Fruit fly (Drosophila melanogaster) whole organism, embryonic: ENCODE data around the gene CG13455.

Experiments used
- B-H2 ChIP-seq: fragments of 200-800 bp; sonication (Bioruptor generic); optimal IDR thresholded peaks from 2 replicates; lab custom pipeline; 2018; ENCODE audit warnings: missing biosample characterization, mild to moderate bottlenecking, missing genetic modification characterization
- Blimp-1 ChIP-seq: fragments of 200-800 bp; sonication (Bioruptor generic); optimal IDR thresholded peaks from 3 replicates; lab custom pipeline; 2018; ENCODE audit warnings: missing biosample characterization, missing genetic modification characterization, mild to moderate bottlenecking, moderate library complexity, missing genetic modification reagents
- CG13123 ChIP-seq: fragments of 200-800 bp; sonication (Bioruptor generic); optimal IDR thresholded peaks from 2 replicates; lab custom pipeline; 2016; ENCODE audit warnings: missing biosample characterization, missing genetic modification characterization
- CG14710 ChIP-seq: fragments of 200-800 bp; sonication (Bioruptor generic); optimal IDR thresholded peaks from 3 replicates; lab custom pipeline; 2019; ENCODE audit warnings: missing biosample characterization, mild to moderate bottlenecking, missing genetic modification characterization, moderate library complexity
- CG15073 ChIP-seq: fragments of 200-800 bp; sonication (Bioruptor generic); optimal IDR thresholded peaks from 2 replicates; lab custom pipeline; 2016; ENCODE audit warnings: missing biosample characterization, missing genetic modification characterization
- CG1529 ChIP-seq: fragments of 200-800 bp; sonication (Bioruptor generic); optimal IDR thresholded peaks from 3 replicates; lab custom pipeline; 2018; ENCODE audit warnings: missing biosample characterization, missing genetic modification characterization
- CG17829 ChIP-seq: fragments of 200-800 bp; optimal IDR thresholded peaks from 2 replicates; lab custom pipeline; 2019; ENCODE audit warnings: missing biosample characterization, mild to moderate bottlenecking, missing genetic modification characterization, moderate library complexity
- CG2120 ChIP-seq: fragments of 200-800 bp; sonication (Bioruptor generic); optimal IDR thresholded peaks from 3 replicates; lab custom pipeline; 2016; ENCODE audit warnings: missing biosample characterization, missing genetic modification characterization
- CG2678 ChIP-seq: fragments of 200-800 bp; sonication (Bioruptor generic); optimal IDR thresholded peaks from 3 replicates; lab custom pipeline; 2019; ENCODE audit warnings: missing biosample characterization, mild to moderate bottlenecking, missing genetic modification characterization, moderate library complexity
- CG2712 ChIP-seq: fragments of 200-800 bp; optimal IDR thresholded peaks from 3 replicates; lab custom pipeline; 2019; ENCODE audit warnings: missing biosample characterization, mild to moderate bottlenecking, missing genetic modification characterization, moderate library complexity
- CG30403 ChIP-seq: fragments of 200-800 bp; sonication (Bioruptor generic); optimal IDR thresholded peaks from 3 replicates; lab custom pipeline; 2016; ENCODE audit warnings: missing biosample characterization, missing genetic modification characterization
- CG31441 ChIP-seq: fragments of 200-800 bp; sonication (Bioruptor generic); IDR thresholded peaks from 2 replicates; pipeline ENCODE4 v1.3.6; 2022; ENCODE audit warnings: missing biosample characterization, missing genetic modification characterization
- CG43689 ChIP-seq: fragments of 200-800 bp; sonication (Bioruptor generic); IDR thresholded peaks from 2 replicates; pipeline ENCODE4 v1.3.6; 2022; ENCODE audit warnings: missing biosample characterization, missing genetic modification characterization
- CG4820 ChIP-seq: fragments of 200-800 bp; sonication (Bioruptor generic); optimal IDR thresholded peaks from 3 replicates; lab custom pipeline; 2016; ENCODE audit warnings: missing biosample characterization, missing genetic modification characterization
- Doc2 ChIP-seq: fragments of 200-800 bp; sonication (Bioruptor generic); IDR thresholded peaks from 2 replicates; pipeline ENCODE4 v1.3.6; 2022; ENCODE audit warnings: missing biosample characterization, missing genetic modification characterization
- Gsc ChIP-seq: fragments of 200-800 bp; sonication (Bioruptor generic); IDR thresholded peaks from 2 replicates; pipeline ENCODE4 v1.3.6; 2022; ENCODE audit warnings: missing biosample characterization, missing genetic modification characterization
- Gug ChIP-seq: fragments of 200-800 bp; sonication (Bioruptor generic); IDR thresholded peaks from 4 replicates; pipeline ENCODE4 v1.3.6; 2022; ENCODE audit warnings: missing biosample characterization, missing genetic modification characterization
- HHEX ChIP-seq: fragments of 200-800 bp; sonication (Bioruptor generic); optimal IDR thresholded peaks from 3 replicates; lab custom pipeline; 2017; ENCODE audit warnings: missing biosample characterization, mild to moderate bottlenecking, missing genetic modification characterization, missing genetic modification reagents
- Hr39 ChIP-seq: fragments of >200 bp; optimal IDR thresholded peaks from 2 replicates; lab custom pipeline; 2017
- Lhr ChIP-seq: fragments of 200-800 bp; sonication (Bioruptor generic); optimal IDR thresholded peaks from 3 replicates; lab custom pipeline; 2017; ENCODE audit warnings: mild to moderate bottlenecking, missing biosample characterization, missing genetic modification reagents, missing genetic modification characterization
- Lim3 ChIP-seq: fragments of 200-800 bp; sonication (Bioruptor generic); IDR thresholded peaks from 2 replicates; pipeline ENCODE4 v1.3.6; 2022; ENCODE audit warnings: missing biosample characterization, missing genetic modification characterization
- NC2β ChIP-seq: fragments of 200-800 bp; sonication (Bioruptor generic); optimal IDR thresholded peaks from 2 replicates; lab custom pipeline; 2016; ENCODE audit warnings: missing biosample characterization, missing genetic modification characterization
- NFAT ChIP-seq: fragments of 200-800 bp; sonication (Bioruptor generic); IDR thresholded peaks from 2 replicates; pipeline ENCODE4 v1.3.6; 2022; ENCODE audit warnings: missing biosample characterization, missing genetic modification characterization
- NK7.1 ChIP-seq: fragments of 200-800 bp; sonication (Bioruptor generic); optimal IDR thresholded peaks from 3 replicates; lab custom pipeline; 2016; ENCODE audit warnings: missing biosample characterization, missing genetic modification characterization
- PHDP ChIP-seq: fragments of 200-800 bp; sonication (Bioruptor generic); optimal IDR thresholded peaks from 3 replicates; lab custom pipeline; 2018; ENCODE audit warnings: missing biosample characterization, mild to moderate bottlenecking, missing genetic modification characterization, moderate library complexity
- Scr ChIP-seq: fragments of 200-800 bp; sonication (Bioruptor generic); IDR thresholded peaks from 2 replicates; pipeline ENCODE4 v1.3.6; 2022; ENCODE audit warnings: missing biosample characterization, missing genetic modification characterization; ENCODE audit not compliant: partially characterized antibody
- Six4 ChIP-seq: fragments of 200-800 bp; sonication (Bioruptor generic); optimal IDR thresholded peaks from 2 replicates; lab custom pipeline; 2016; ENCODE audit warnings: missing biosample characterization, missing genetic modification characterization
- ac ChIP-seq: fragments of 200-800 bp; sonication (Bioruptor generic); optimal IDR thresholded peaks from 3 replicates; lab custom pipeline; 2017; ENCODE audit warnings: missing biosample characterization, mild to moderate bottlenecking, missing genetic modification characterization
- ase ChIP-seq: fragments of 200-800 bp; sonication (Bioruptor generic); IDR thresholded peaks from 3 replicates; pipeline ENCODE4 v1.3.6; 2022; ENCODE audit warnings: missing biosample characterization, missing genetic modification characterization
- bbx ChIP-seq: fragments of 200-800 bp; sonication (Bioruptor generic); IDR thresholded peaks from 2 replicates; pipeline ENCODE4 v1.3.6; 2022; ENCODE audit warnings: missing biosample characterization, missing genetic modification characterization; ENCODE audit not compliant: partially characterized antibody
- bowl ChIP-seq: fragments of 200-800 bp; sonication (Bioruptor generic); IDR thresholded peaks from 2 replicates; pipeline ENCODE4 v1.3.6; 2022; ENCODE audit warnings: missing biosample characterization, missing genetic modification characterization
- bsh ChIP-seq, 2 experiments: fragments of 200-800 bp; sonication (Bioruptor generic); optimal IDR thresholded peaks; 2 replicates each; lab custom pipeline; 2017 to 2018; ENCODE audit warnings: mild to moderate bottlenecking in 2 of 2, missing biosample characterization in 2 of 2, missing genetic modification characterization in 2 of 2, moderate library complexity in 1 of 2
- cwo ChIP-seq: fragments of 200-800 bp; sonication (Bioruptor generic); optimal IDR thresholded peaks from 3 replicates; lab custom pipeline; 2017; ENCODE audit warnings: missing biosample characterization, missing genetic modification characterization, mild to moderate bottlenecking, moderate library complexity, missing genetic modification reagents
- esg ChIP-seq: fragments of 200-800 bp; sonication (Bioruptor generic); conservative IDR thresholded peaks from 2 replicates; pipeline ENCODE4 v1.3.6; 2022; ENCODE audit warnings: missing biosample characterization, missing genetic modification characterization
- eyg ChIP-seq: fragments of 200-800 bp; sonication (Bioruptor generic); optimal IDR thresholded peaks from 3 replicates; lab custom pipeline; 2016; ENCODE audit warnings: missing biosample characterization, missing genetic modification characterization
- fd3F ChIP-seq: fragments of 200-800 bp; sonication (Bioruptor generic); optimal IDR thresholded peaks from 2 replicates; lab custom pipeline; 2018; ENCODE audit warnings: missing biosample characterization, mild to moderate bottlenecking, missing genetic modification characterization, moderate library complexity
- fd96Cb ChIP-seq: fragments of 200-800 bp; sonication (Bioruptor generic); optimal IDR thresholded peaks from 2 replicates; lab custom pipeline; 2018; ENCODE audit warnings: missing biosample characterization, mild to moderate bottlenecking, missing genetic modification characterization, moderate library complexity
- gcm2 ChIP-seq: fragments of 200-800 bp; sonication (Bioruptor generic); optimal IDR thresholded peaks from 2 replicates; lab custom pipeline; 2016; ENCODE audit warnings: missing biosample characterization, missing genetic modification characterization
- gem ChIP-seq: fragments of 200-800 bp; sonication (Bioruptor generic); optimal IDR thresholded peaks from 2 replicates; lab custom pipeline; 2019; ENCODE audit warnings: missing biosample characterization, mild to moderate bottlenecking, missing genetic modification characterization, moderate library complexity
- gt ChIP-seq: fragments of 200-800 bp; sonication (Bioruptor generic); IDR thresholded peaks from 2 replicates; pipeline ENCODE4 v1.3.6; 2022; ENCODE audit warnings: missing biosample characterization, missing genetic modification characterization
- h ChIP-seq: fragments of >200 bp; optimal IDR thresholded peaks from 2 replicates; lab custom pipeline; 2017
- knrl ChIP-seq: fragments of 200-800 bp; sonication (Bioruptor generic); IDR thresholded peaks from 3 replicates; pipeline ENCODE4 v1.3.6; 2022; ENCODE audit warnings: missing biosample characterization, missing genetic modification characterization; ENCODE audit not compliant: partially characterized antibody
- oc ChIP-seq: fragments of 200-800 bp; sonication (Bioruptor generic); optimal IDR thresholded peaks from 2 replicates; lab custom pipeline; 2018; ENCODE audit warnings: missing biosample characterization, mild to moderate bottlenecking, missing genetic modification characterization, moderate library complexity
- pnt ChIP-seq: fragments of 200-800 bp; sonication (Bioruptor generic); optimal IDR thresholded peaks from 3 replicates; lab custom pipeline; 2016; ENCODE audit warnings: missing biosample characterization, missing genetic modification characterization
- pum ChIP-seq: fragments of 200-800 bp; sonication (Bioruptor generic); optimal IDR thresholded peaks from 2 replicates; lab custom pipeline; 2016; ENCODE audit warnings: missing biosample characterization, missing genetic modification characterization
- sisA ChIP-seq: fragments of 200-800 bp; sonication (Bioruptor generic); IDR thresholded peaks from 2 replicates; pipeline ENCODE4 v1.3.6; 2022; ENCODE audit warnings: missing biosample characterization, missing genetic modification characterization
- so ChIP-seq: fragments of 200-800 bp; sonication (Bioruptor generic); IDR thresholded peaks from 3 replicates; pipeline ENCODE4 v1.3.6; 2022; ENCODE audit warnings: missing biosample characterization, missing genetic modification characterization
- stc ChIP-seq: fragments of 200-800 bp; sonication (Bioruptor generic); IDR thresholded peaks from 2 replicates; pipeline ENCODE4 v1.3.6; 2022; ENCODE audit warnings: missing biosample characterization, missing genetic modification characterization
- tin ChIP-seq: fragments of 200-800 bp; sonication (Bioruptor generic); optimal IDR thresholded peaks from 3 replicates; lab custom pipeline; 2016; ENCODE audit warnings: missing biosample characterization, missing genetic modification characterization
- toy ChIP-seq: fragments of 200-800 bp; sonication (Bioruptor generic); IDR thresholded peaks from 2 replicates; pipeline ENCODE4 v1.3.6; 2022; ENCODE audit warnings: missing biosample characterization, missing genetic modification characterization
- zfh2 ChIP-seq: fragments of 200-800 bp; sonication (Bioruptor generic); optimal IDR thresholded peaks from 2 replicates; lab custom pipeline; 2016; ENCODE audit warnings: missing biosample characterization, missing genetic modification characterization

Gene CG13455

dm6 chr3L:15533402-15534129 is 37.2 kb downstream of the CG13455 start (continued):
- TF ChIP-seq Lhr (GFP tag; lab: Kevin White, UChicago) (no peak), ase (GFP tag; lab: Robert Waterston, UW) (no peak), pum (GFP tag; lab: Kevin White, UChicago) (peak; percentile 19), knrl (GFP tag; lab: Robert Waterston, UW) (no peak), sisA (GFP tag; lab: Robert Waterston, UW) (peak; percentile 16; the same call in 1 of the 2 replicates), CG13123 (peak; percentile 14), B-H2 (GFP tag; lab: Kevin White, UChicago) (no peak), Gug (GFP tag; lab: Robert Waterston, UW) (0 out of 4 replicates have a peak, but pooled peaks have one; percentile 25), so (peak; percentile 71; the same call in 2 of the 3 replicates), Scr (GFP tag; lab: Robert Waterston, UW) (no peak), NFAT (GFP tag; lab: Robert Waterston, UW) (0 out of 2 replicates have a peak, but pooled peaks have one; percentile 48), gem (tag; lab: Kevin White, UChicago) (peak; percentile 45), stc (GFP tag; lab: Robert Waterston, UW) (peak; percentile 45), Six4 (GFP tag; lab: Kevin White, UChicago) (peak; percentile 23), CG2678 (tag; lab: Kevin White, UChicago) (peak; percentile 44), eyg (GFP tag; lab: Kevin White, UChicago) (no peak), CG1529 (GFP tag; lab: Kevin White, UChicago) (peak; percentile 3), CG4820 (GFP tag; lab: Kevin White, UChicago) (no peak), CG14710 (no peak), PHDP (peak; percentile 33), NK7.1 (GFP tag; lab: Kevin White, UChicago) (no peak), CG30403 (GFP tag; lab: Kevin White, UChicago) (peak; percentile 45), Gsc (GFP tag; lab: Robert Waterston, UW) (no peak), bbx (GFP tag; lab: Robert Waterston, UW) (no peak), CG31441 (GFP tag; lab: Robert Waterston, UW) (no peak), CG15073 (GFP tag; lab: Kevin White, UChicago) (no peak), oc (peak; percentile 66), ac (GFP tag; lab: Kevin White, UChicago) (no peak), gt (GFP tag; lab: Robert Waterston, UW) (no peak), bowl (GFP tag; lab: Robert Waterston, UW) (no peak), CG2120 (GFP tag; lab: Kevin White, UChicago) (peak; percentile 30), HHEX (peak; percentile 40), Doc2 (no peak), gcm2 (GFP tag; lab: Kevin White, UChicago) (no peak), CG43689 (GFP tag; lab: Robert Waterston, UW) (no peak), NC2β (GFP tag; lab: Kevin White, UChicago) (no peak), tin (GFP tag; lab: Kevin White, UChicago) (no peak), cwo (GFP tag; lab: Kevin White, UChicago) (peak; percentile 5), esg (GFP tag; lab: Robert Waterston, UW) (peak; percentile 18; the same call in 1 of the 2 replicates), fd96Cb (tag; lab: Kevin White, UChicago) (peak; percentile 47), Hr39 (lab: Kevin White, UChicago) (no peak), zfh2 (GFP tag; lab: Kevin White, UChicago) (peak; percentile 50), Lim3 (no peak), pnt (peak; percentile 12), CG2712 (tag; lab: Kevin White, UChicago) (peak; percentile 63), Blimp-1 (GFP tag; lab: Kevin White, UChicago) (peak; percentile 58), toy (0 out of 2 replicates have a peak, but pooled peaks have one; percentile 17), CG17829 (tag; lab: Kevin White, UChicago) (peak; percentile 42), fd3F (GFP tag; lab: Kevin White, UChicago) (no peak), h (lab: Kevin White, UChicago) (no peak), bsh (GFP tag; optimal IDR thresholded peaks at IDR 0.05; lab: Kevin White, UChicago) (peak; percentile 40 to 59)
